Worm (Caenorhabditis elegans): ENCODE measurements around the gene frpr-3.

The frpr-3 gene

ce11 chrV:7804064-7804800 lies 33.2 kb downstream of the frpr-3 start, which contains the start of gene uvs-1 (continued):
- TF ChIP-seq hlh-11 (tag; optimal IDR thresholded peaks at IDR 0.05): peak; percentile 51
- no peak for TF ChIP-seq ama-1 (optimal IDR thresholded peaks at IDR 0.05)
- TF ChIP-seq gei-8 (GFP tag; optimal IDR thresholded peaks at IDR 0.05): no peak
- TF ChIP-seq nhr-76 (tag; optimal IDR thresholded peaks at IDR 0.05): no peak
- no peak for TF ChIP-seq F26F4.8 (GFP tag; conservative IDR thresholded peaks at IDR 0.05)
- TF ChIP-seq hif-1 (tag; optimal IDR thresholded peaks at IDR 0.05): peak in 1 of 2 experiments; percentile 49
- no peak for TF ChIP-seq egl-43 (GFP tag; IDR thresholded peaks at IDR 0.05)
- no peak for TF ChIP-seq Y48G9A.11 (GFP tag; IDR thresholded peaks at IDR 0.05)

ce11 chrV:7804801-7805163 lies 33.7 kb downstream of the frpr-3 start, which contains the start of gene xpo-1:
TSS of gene xpo-1 (plus strand) at chrV:7805064.
- TF ChIP-seq daf-19 (GFP tag; conservative IDR thresholded peaks at IDR 0.05) (no peak), nhr-42 (GFP tag; IDR thresholded peaks at IDR 0.05) (no peak), Y5F2A.4 (GFP tag; optimal IDR thresholded peaks at IDR 0.05) (no peak), nhr-76 (tag; optimal IDR thresholded peaks at IDR 0.05) (no peak), zfp-2 (tag; optimal IDR thresholded peaks at IDR 0.05) (no peak), Y48G9A.11 (GFP tag; IDR thresholded peaks at IDR 0.05) (no peak)

- TF ChIP-seq aha-1 (tag) (peak; percentile 84), nhr-42 (GFP tag; IDR thresholded peaks at IDR 0.05) (no peak), unc-62 (GFP tag; optimal IDR thresholded peaks at IDR 0.05 in 1 of 2) (peak in 1 of 2 experiments; percentile 66), unc-62 (tag; optimal IDR thresholded peaks at IDR 0.05) (no peak)
Measured at ce11 chrV:7806629-7807028, 35.6 kb downstream of the frpr-3 start.

ce11 chrV:7808444-7808843 lies 37.4 kb downstream of the frpr-3 start:
- peak in 1 of 2 experiments; percentile 77 for TF ChIP-seq unc-62 (GFP tag; optimal IDR thresholded peaks at IDR 0.05 in 1 of 2)
- TF ChIP-seq unc-62 (tag; optimal IDR thresholded peaks at IDR 0.05): no peak
- TF ChIP-seq lsy-2 (tag; optimal IDR thresholded peaks at IDR 0.05): no peak

ce11 chrV:7809320-7810256 lies 38.5 kb downstream of the frpr-3 start, which contains the start of gene ZK742.3:
TSS of gene ZK742.3 (minus strand) at chrV:7809912.
- TF ChIP-seq ceh-62 (tag; optimal IDR thresholded peaks at IDR 0.05) (no peak), sdz-12 (GFP tag; optimal IDR thresholded peaks at IDR 0.05) (no peak), pqm-1 (tag; optimal IDR thresholded peaks at IDR 0.05) (peak; percentile 50), mdt-29 (GFP tag; IDR thresholded peaks at IDR 0.05) (no peak), F49E8.2 (tag; optimal IDR thresholded peaks at IDR 0.05; ENCODE audit: borderline replicate concordance) (no peak), F26F4.8 (GFP tag; conservative IDR thresholded peaks at IDR 0.05) (no peak), nhr-77 (tag; optimal IDR thresholded peaks at IDR 0.05) (no peak), zfp-3 (GFP tag; conservative IDR thresholded peaks at IDR 0.05) (no peak), jun-1 (tag; optimal IDR thresholded peaks at IDR 0.05) (no peak), ztf-11 (tag; optimal IDR thresholded peaks at IDR 0.05) (no peak), daf-16 (GFP tag; optimal IDR thresholded peaks at IDR 0.05) (no peak), daf-16 (tag; optimal IDR thresholded peaks at IDR 0.05) (peak; percentile 40), nhr-28 (tag; optimal IDR thresholded peaks at IDR 0.05) (peak; percentile 98), nhr-237 (tag; optimal IDR thresholded peaks at IDR 0.05) (no peak), tra-1 (GFP tag; IDR thresholded peaks at IDR 0.05) (no peak), ZK546.5 (tag; optimal IDR thresholded peaks at IDR 0.05) (no peak), zip-11 (GFP tag; IDR thresholded peaks at IDR 0.05) (no peak), arid-1 (GFP tag; conservative IDR thresholded peaks at IDR 0.05) (no peak), unc-130 (GFP tag; optimal IDR thresholded peaks at IDR 0.05) (no peak), lin-38 (GFP tag; IDR thresholded peaks at IDR 0.05) (0 out of 2 replicates have a peak, but pooled peaks have one; percentile 28), nhr-10 (tag; optimal IDR thresholded peaks at IDR 0.05) (peak; percentile 7), dmd-9 (GFP tag; IDR thresholded peaks at IDR 0.05) (no peak), php-3 (GFP tag; IDR thresholded peaks at IDR 0.05) (0 out of 2 replicates have a peak, but pooled peaks have one; percentile 9), hlh-30 (tag; optimal IDR thresholded peaks at IDR 0.05; ENCODE audit: insufficient read depth) (peak; percentile 9), mdl-1 (tag; optimal IDR thresholded peaks at IDR 0.05) (no peak), ces-1 (GFP tag; optimal IDR thresholded peaks at IDR 0.05) (no peak)

All from whole organism, L4 larva.